Fruit fly (Drosophila melanogaster): ENCODE data around the gene Ack.

Ack gene

dm6 chr3L:4119636-4120357, 11.8 kb downstream of the Ack start (continued):
- TF ChIP-seq CG7271 (tag; optimal IDR thresholded peaks at IDR 0.05) (no peak), CG2678 (tag; optimal IDR thresholded peaks at IDR 0.05) (no peak), Ets97D (GFP tag; optimal IDR thresholded peaks at IDR 0.05) (peak; percentile 4), twi (tag; optimal IDR thresholded peaks at IDR 0.05) (peak; percentile 88), Adf1 (GFP tag; IDR thresholded peaks at IDR 0.05) (no peak), vfl (GFP tag; optimal IDR thresholded peaks at IDR 0.05) (no peak), CG16863 (GFP tag; optimal IDR thresholded peaks at IDR 0.05) (no peak), abd-A (tag; optimal IDR thresholded peaks at IDR 0.05) (no peak), Hmx (GFP tag; optimal IDR thresholded peaks at IDR 0.05) (no peak), trh (GFP tag; optimal IDR thresholded peaks at IDR 0.05) (no peak), lab (GFP tag; optimal IDR thresholded peaks at IDR 0.05) (no peak), Nf-YA (GFP tag; IDR thresholded peaks at IDR 0.05) (no peak), CG2129 (GFP tag; IDR thresholded peaks at IDR 0.05; ENCODE audit: partially characterized antibody) (no peak), Asciz (GFP tag; optimal IDR thresholded peaks at IDR 0.05) (no peak), Opbp (GFP tag; IDR thresholded peaks at IDR 0.05; ENCODE audit: partially characterized antibody) (no peak), CG14710 (tag; optimal IDR thresholded peaks at IDR 0.05) (peak; percentile 92), hkb (optimal IDR thresholded peaks at IDR 0.05) (no peak), hkb (GFP tag; IDR thresholded peaks at IDR 0.05) (0 out of 2 replicates have a peak, but pooled peaks have one; percentile 7), ham (GFP tag; IDR thresholded peaks at IDR 0.05) (no peak), ato (GFP tag; IDR thresholded peaks at IDR 0.05; ENCODE audit: partially characterized antibody) (no peak), Vsx1 (GFP tag; optimal IDR thresholded peaks at IDR 0.05) (peak; percentile 67), kni (GFP tag; optimal IDR thresholded peaks at IDR 0.05) (peak; percentile 95), Ets65A (GFP tag) (peak; percentile 32), Usf (GFP tag; optimal IDR thresholded peaks at IDR 0.05) (no peak), h (optimal IDR thresholded peaks at IDR 0.05) (no peak), sisA (GFP tag; IDR thresholded peaks at IDR 0.05) (no peak), CG14667 (GFP tag; IDR thresholded peaks at IDR 0.05) (no peak), slou (GFP tag; optimal IDR thresholded peaks at IDR 0.05) (no peak), hb (GFP tag; IDR thresholded peaks at IDR 0.05; ENCODE audit: partially characterized antibody) (no peak), CG16779 (GFP tag; IDR thresholded peaks at IDR 0.05) (no peak), bab2 (GFP tag; optimal IDR thresholded peaks at IDR 0.05) (peak; percentile 11), amos (GFP tag; IDR thresholded peaks at IDR 0.05; ENCODE audit: partially characterized antibody) (no peak), caup (GFP tag; optimal IDR thresholded peaks at IDR 0.05; ENCODE audit: severe bottlenecking) (no peak), CG6813 (GFP tag; optimal IDR thresholded peaks at IDR 0.05) (peak; percentile 23), CG18262 (tag; optimal IDR thresholded peaks at IDR 0.05) (peak; percentile 27), pnt (GFP tag; optimal IDR thresholded peaks at IDR 0.05) (no peak), pum (GFP tag; optimal IDR thresholded peaks at IDR 0.05) (no peak), Xrp1 (GFP tag; IDR thresholded peaks at IDR 0.05) (no peak), CG1647 (GFP tag; optimal IDR thresholded peaks at IDR 0.05) (no peak), CG12219 (GFP tag; optimal IDR thresholded peaks at IDR 0.05) (no peak), CG2116 (GFP tag; optimal IDR thresholded peaks at IDR 0.05) (no peak), Blimp-1 (GFP tag; optimal IDR thresholded peaks at IDR 0.05) (no peak), lov (optimal IDR thresholded peaks at IDR 0.05) (no peak), lov (GFP tag; IDR thresholded peaks at IDR 0.05) (0 out of 3 replicates have a peak, but pooled peaks have one; percentile 7), corto (GFP tag; optimal IDR thresholded peaks at IDR 0.05) (no peak), CG14860 (GFP tag; IDR thresholded peaks at IDR 0.05; ENCODE audit: partially characterized antibody) (no peak), Sox102F (GFP tag; optimal IDR thresholded peaks at IDR 0.05) (peak; percentile 6), CG11456 (GFP tag; IDR thresholded peaks at IDR 0.05) (no peak), Optix (GFP tag; IDR thresholded peaks at IDR 0.05) (no peak), CG2889 (GFP tag; IDR thresholded peaks at IDR 0.05) (no peak)

Measured in whole organism, embryonic.